Worm (Caenorhabditis elegans) whole organism, late embryonic: ENCODE data around the gene sri-37.
"Not testable (repeated sequence)": the region's sequence is repeated elsewhere in the genome, so short reads cannot be mapped to it uniquely, and the experiment has no call there.

Source experiments
- C38D4.7 ChIP-seq: fragments of 200-800 bp; sonication (Bioruptor generic); optimal IDR thresholded peaks from 2 replicates; lab custom pipeline; 2018; ENCODE audit warnings: mild to moderate bottlenecking, missing genetic modification characterization, moderate library complexity, missing compliant biosample characterization
- F13H6.1 ChIP-seq: sonication (generic microtip); optimal IDR thresholded peaks from 2 replicates; lab custom pipeline; 2016; ENCODE audit warnings: missing genetic modification characterization, missing compliant biosample characterization
- T23F11.4 ChIP-seq: fragments of 200-800 bp; sonication (Bioruptor generic); optimal IDR thresholded peaks from 2 replicates; lab custom pipeline; 2018; ENCODE audit warnings: mild to moderate bottlenecking, missing genetic modification characterization, missing compliant biosample characterization
- ama-1 ChIP-seq: fragments of 150-350 bp; optimal IDR thresholded peaks from 2 replicates; lab custom pipeline; 2014
- ceh-19 ChIP-seq: fragments of 200-800 bp; sonication (Bioruptor generic); optimal IDR thresholded peaks from 2 replicates; lab custom pipeline; 2018; ENCODE audit warnings: mild to moderate bottlenecking, missing genetic modification characterization, missing compliant biosample characterization
- ceh-24 ChIP-seq: sonication (generic microtip); optimal IDR thresholded peaks from 2 replicates; lab custom pipeline; 2016; ENCODE audit warnings: mild to moderate bottlenecking, missing genetic modification characterization, missing compliant biosample characterization
- ceh-30 ChIP-seq: fragments of 150-350 bp; optimal IDR thresholded peaks from 2 replicates; lab custom pipeline; 2014; ENCODE audit warnings: missing biosample characterization, missing genetic modification characterization
- ceh-34 ChIP-seq: sonication (generic microtip); optimal IDR thresholded peaks from 2 replicates; lab custom pipeline; 2016; ENCODE audit warnings: mild to moderate bottlenecking, missing genetic modification characterization, missing compliant biosample characterization
- ceh-45 ChIP-seq: fragments of 200-800 bp; sonication (Bioruptor generic); IDR thresholded peaks from 2 replicates; pipeline ENCODE4 v1.3.6; 2022; ENCODE audit warnings: missing genetic modification reagents, missing genetic modification characterization, missing compliant biosample characterization
- dmd-4 ChIP-seq: sonication (generic microtip); optimal IDR thresholded peaks from 2 replicates; lab custom pipeline; 2016; ENCODE audit warnings: borderline replicate concordance, missing genetic modification characterization, missing compliant biosample characterization
- dve-1 ChIP-seq: sonication (generic microtip); optimal IDR thresholded peaks from 2 replicates; lab custom pipeline; 2017; ENCODE audit warnings: antibody characterized with exemption, mild to moderate bottlenecking, missing genetic modification characterization, missing compliant biosample characterization
- hlh-13 ChIP-seq: fragments of 200-800 bp; sonication (Bioruptor generic); optimal IDR thresholded peaks from 2 replicates; lab custom pipeline; 2018; ENCODE audit warnings: mild to moderate bottlenecking, missing genetic modification characterization, missing compliant biosample characterization
- hlh-15 ChIP-seq: sonication (generic microtip); optimal IDR thresholded peaks from 2 replicates; lab custom pipeline; 2016; ENCODE audit warnings: missing genetic modification characterization, missing compliant biosample characterization
- hlh-6 ChIP-seq: sonication (generic microtip); optimal IDR thresholded peaks from 2 replicates; lab custom pipeline; 2016; ENCODE audit warnings: missing genotype, missing genetic modification characterization, missing compliant biosample characterization
- hlh-8 ChIP-seq: sonication (generic microtip); optimal IDR thresholded peaks from 2 replicates; lab custom pipeline; 2016; ENCODE audit warnings: missing genotype, missing genetic modification characterization, missing compliant biosample characterization
- lim-6 ChIP-seq: sonication (generic microtip); optimal IDR thresholded peaks from 2 replicates; lab custom pipeline; 2016; ENCODE audit warnings: missing genetic modification characterization, missing compliant biosample characterization
- mec-3 ChIP-seq: sonication (generic microtip); optimal IDR thresholded peaks from 2 replicates; lab custom pipeline; 2016; ENCODE audit warnings: borderline replicate concordance, missing genetic modification characterization, missing compliant biosample characterization
- nfya-1 ChIP-seq: sonication (generic microtip); optimal IDR thresholded peaks from 2 replicates; lab custom pipeline; 2017; ENCODE audit warnings: missing genetic modification characterization, mild to moderate bottlenecking, missing compliant biosample characterization, antibody characterized with exemption, moderate library complexity
- nhr-11 ChIP-seq: fragments of 150-350 bp; optimal IDR thresholded peaks from 2 replicates; lab custom pipeline; 2014; ENCODE audit warnings: missing biosample characterization, missing genetic modification characterization
- pag-3 ChIP-seq: sonication (generic microtip); optimal IDR thresholded peaks from 2 replicates; lab custom pipeline; 2016; ENCODE audit warnings: missing compliant biosample characterization, missing genetic modification characterization, borderline replicate concordance
- pat-9 ChIP-seq: fragments of 200-800 bp; sonication (Bioruptor generic); optimal IDR thresholded peaks from 2 replicates; lab custom pipeline; 2018; ENCODE audit warnings: mild to moderate bottlenecking, missing genetic modification characterization, moderate library complexity, missing compliant biosample characterization
- pqm-1 ChIP-seq: sonication (generic microtip); optimal IDR thresholded peaks from 2 replicates; lab custom pipeline; 2016; ENCODE audit warnings: missing genetic modification characterization, missing compliant biosample characterization
- ref-2 ChIP-seq: sonication (generic microtip); optimal IDR thresholded peaks from 2 replicates; lab custom pipeline; 2016; ENCODE audit warnings: missing genetic modification characterization, missing compliant biosample characterization
- tbx-7 ChIP-seq: sonication (generic microtip); optimal IDR thresholded peaks from 2 replicates; lab custom pipeline; 2016; ENCODE audit warnings: missing genotype, missing genetic modification characterization, missing compliant biosample characterization
- ttx-3 ChIP-seq: sonication (generic microtip); optimal IDR thresholded peaks from 2 replicates; lab custom pipeline; 2016; ENCODE audit warnings: missing genetic modification reagents, missing genetic modification characterization, missing compliant biosample characterization
- unc-3 ChIP-seq, 2 experiments: fragments of 200-800 bp in 1 of 2; sonication (Bioruptor generic) in 1 of 2; sonication (generic microtip) in 1 of 2; conservative IDR thresholded peaks in 1 of 2; optimal IDR thresholded peaks in 1 of 2; 2 replicates each; pipeline versions ENCODE4 v1.3.6 to Lab custom; 2016 to 2022; ENCODE audit warnings: missing compliant biosample characterization in 2 of 2, missing genetic modification characterization in 2 of 2, missing genetic modification reagents in 1 of 2
- unc-42 ChIP-seq: sonication (generic microtip); optimal IDR thresholded peaks from 2 replicates; lab custom pipeline; 2016; ENCODE audit warnings: missing genotype, missing genetic modification characterization, missing compliant biosample characterization
- unc-55 ChIP-seq: sonication (generic microtip); optimal IDR thresholded peaks from 2 replicates; lab custom pipeline; 2017; ENCODE audit warnings: missing biosample characterization, missing genetic modification reagents, missing genetic modification characterization
- zip-5 ChIP-seq: sonication (generic microtip); optimal IDR thresholded peaks from 2 replicates; lab custom pipeline; 2016; ENCODE audit warnings: missing genetic modification characterization, missing compliant biosample characterization
- ztf-16 ChIP-seq: sonication (generic microtip); optimal IDR thresholded peaks from 2 replicates; lab custom pipeline; 2017; ENCODE audit warnings: missing genetic modification characterization, missing compliant biosample characterization

Gene sri-37

DNA sequence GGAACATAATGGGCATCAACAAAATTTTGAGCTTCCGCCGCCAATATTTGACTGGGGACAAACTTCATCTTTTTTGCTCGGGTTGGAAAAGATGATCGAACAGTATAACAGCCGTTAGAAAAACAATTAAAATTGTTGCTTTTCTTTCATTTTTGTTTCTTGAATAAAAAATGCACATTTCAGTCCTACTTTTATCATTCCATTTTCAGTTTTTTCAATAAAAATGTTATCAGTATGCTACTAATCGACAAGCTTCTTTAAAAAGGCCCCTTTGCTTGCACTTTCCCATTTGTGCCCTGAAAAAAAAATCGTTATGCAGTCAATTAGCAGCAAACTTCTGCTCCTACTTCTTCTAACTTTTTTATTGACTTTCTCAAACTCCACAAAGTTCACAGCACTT, 12.4 kb downstream of the sri-37 start, which contains the start of gene F22E5.7:
TSS of gene F22E5.7 (plus strand) at position 301 of the 400 bp plus-strand sequence.
- TF ChIP-seq unc-3 (GFP tag; conservative IDR thresholded peaks at IDR 0.05; lab: Robert Waterston, UW): no peak
- TF ChIP-seq unc-3 (tag; optimal IDR thresholded peaks at IDR 0.05; lab: Kevin White, UChicago): no peak
- no peak for TF ChIP-seq C38D4.7 (GFP tag; lab: Kevin White, UChicago)
- TF ChIP-seq hlh-8 (tag; lab: Kevin White, UChicago): no peak
- TF ChIP-seq hlh-15: no peak
- no peak for TF ChIP-seq pqm-1 (tag; lab: Kevin White, UChicago)
- no peak for TF ChIP-seq ceh-34 (tag; lab: Kevin White, UChicago)
- TF ChIP-seq hlh-6 (tag; lab: Kevin White, UChicago): no peak
- no peak for TF ChIP-seq dve-1 (tag; lab: Kevin White, UChicago)
- TF ChIP-seq F13H6.1 (tag; lab: Kevin White, UChicago): no peak
- no peak for TF ChIP-seq T23F11.4 (GFP tag; lab: Kevin White, UChicago)
- no peak for TF ChIP-seq tbx-7
- TF ChIP-seq, all 69 proteins: peak for 0

DNA sequence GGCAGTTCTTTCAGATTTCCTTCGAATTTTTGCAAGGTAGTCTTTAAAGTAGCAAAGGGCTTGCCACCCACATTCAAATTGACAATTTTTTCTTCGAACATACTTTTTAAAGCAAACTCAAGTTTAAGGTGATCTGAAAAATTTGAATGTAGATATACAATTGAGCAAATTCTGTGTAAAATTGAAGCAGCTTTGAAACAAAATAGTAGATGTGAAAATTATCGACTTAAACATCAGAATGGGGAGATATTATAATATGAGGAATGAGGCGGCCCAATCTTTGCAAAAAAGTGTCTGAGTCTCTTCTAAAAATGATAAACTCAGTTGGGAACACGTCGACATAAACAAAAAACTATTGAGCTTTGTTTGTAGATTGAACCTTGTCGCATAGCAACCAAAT, 15.1 kb downstream of the sri-37 start, which contains the start of gene F22E5.11:
TSS of gene F22E5.11 (minus strand) at position 101 of the 400 bp plus-strand sequence.
- TF ChIP-seq pat-9 (tag; lab: Kevin White, UChicago): no peak
- TF ChIP-seq unc-42 (tag; lab: Kevin White, UChicago): no peak
- no peak for TF ChIP-seq nhr-11 (tag; lab: Kevin White, UChicago)
- no peak for TF ChIP-seq ttx-3 (tag; lab: Kevin White, UChicago)
- TF ChIP-seq hlh-8 (tag; lab: Kevin White, UChicago): no peak
- no peak for TF ChIP-seq dmd-4 (tag; lab: Kevin White, UChicago)
- TF ChIP-seq ceh-24 (tag; lab: Kevin White, UChicago): no peak
- no peak for TF ChIP-seq pqm-1 (tag; lab: Kevin White, UChicago)
- TF ChIP-seq, all 69 proteins: peak for 0

DNA sequence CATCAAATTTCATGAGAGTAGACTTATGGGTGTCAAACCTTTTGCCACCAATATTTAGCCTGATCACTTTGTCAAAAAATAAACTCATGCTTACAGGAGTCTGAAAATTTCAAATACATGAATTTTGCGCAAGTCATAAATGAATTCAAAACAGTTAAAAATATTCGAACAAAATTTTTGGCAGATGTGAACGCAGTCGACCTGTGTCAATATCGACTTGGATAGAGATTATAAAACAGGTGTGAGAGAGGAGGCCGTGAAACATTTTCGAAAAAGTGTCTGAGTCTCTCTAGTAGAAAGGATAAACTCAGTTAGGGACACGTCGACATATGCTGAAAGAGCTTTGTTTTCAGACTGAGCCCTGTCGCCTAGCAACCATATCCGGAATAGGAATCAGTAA, 17.4 kb downstream of the sri-37 start, which contains the start of gene F22E5.12:
TSS of gene F22E5.12 (minus strand) at position 101 of the 400 bp plus-strand sequence.
- TF ChIP-seq ref-2; T23F11.4 (GFP tag; lab: Kevin White, UChicago); ztf-16 (tag; lab: Kevin White, UChicago): not testable (repeated sequence)

DNA sequence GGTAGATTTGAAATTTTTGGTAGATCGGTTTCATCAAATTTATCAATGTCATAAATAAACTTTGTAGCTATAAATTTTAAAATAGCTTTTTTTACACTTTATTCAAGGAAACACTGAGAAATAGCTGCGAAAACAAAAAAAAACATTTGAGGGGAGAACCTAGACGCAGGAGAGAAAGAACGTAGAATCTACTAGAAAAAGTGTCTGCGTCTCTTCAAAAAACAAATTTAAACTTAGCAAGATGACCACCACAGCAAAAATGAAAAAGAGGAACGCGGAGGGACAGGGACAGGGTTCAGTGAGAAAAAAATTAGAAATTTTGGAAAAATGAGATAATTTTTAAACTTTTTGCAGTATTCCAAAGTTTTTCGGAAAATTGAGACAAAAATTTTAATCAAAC, 19.6 kb downstream of the sri-37 start:
- TF ChIP-seq mec-3 (tag; lab: Kevin White, UChicago) (no peak), nfya-1 (tag; lab: Kevin White, UChicago) (no peak), dve-1 (tag; lab: Kevin White, UChicago) (no peak), ceh-45 (GFP tag; lab: Robert Waterston, UW) (no peak), ztf-16 (tag; lab: Kevin White, UChicago) (no peak), F13H6.1 (tag; lab: Kevin White, UChicago) (no peak), ceh-30 (no peak), lim-6 (tag; lab: Kevin White, UChicago) (no peak), hlh-13 (GFP tag; lab: Kevin White, UChicago) (no peak), ama-1 (lab: Kevin White, UChicago) (no peak), unc-55 (GFP tag; lab: Kevin White, UChicago) (no peak), pag-3 (tag; lab: Kevin White, UChicago) (no peak), zip-5 (tag; lab: Kevin White, UChicago) (no peak), pat-9 (tag; lab: Kevin White, UChicago) (no peak), nhr-11 (tag; lab: Kevin White, UChicago) (no peak)

DNA sequence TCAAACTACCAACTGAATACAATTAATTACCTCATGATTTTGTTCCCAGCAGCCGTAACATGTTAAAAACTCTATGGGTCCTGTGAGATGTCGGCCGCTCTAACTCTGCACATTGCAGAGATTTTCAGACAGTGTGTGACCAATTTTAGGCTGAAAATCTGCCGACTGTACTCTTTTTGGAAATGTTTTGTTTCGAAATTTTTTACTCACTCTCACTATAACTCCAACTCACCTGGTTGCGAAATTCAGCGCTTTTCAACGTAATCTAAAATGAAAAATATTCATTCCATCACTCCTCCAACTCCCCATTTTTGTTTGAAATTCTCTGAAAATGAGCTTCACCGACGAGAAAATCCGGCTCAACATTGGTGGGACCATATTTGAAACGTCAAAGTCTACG, 20.2 kb downstream of the sri-37 start, which contains the start of the genes F22E5.13 and F22E5.6:
TSS of gene F22E5.13 (minus strand) at position 101 of the 400 bp plus-strand sequence.
TSS of gene F22E5.6 (plus strand) at position 297 of the 400 bp plus-strand sequence.
- no peak for TF ChIP-seq ceh-19
